Worm (Caenorhabditis elegans) whole organism, midembryonic: ENCODE measurements around the gene F55B11.3.

Experiments
- T22C8.4 ChIP-seq: fragments of 200-800 bp; sonication (Bioruptor generic); IDR thresholded peaks from 2 replicates; pipeline ENCODE4 v1.3.6; 2022; ENCODE audit warnings: missing genetic modification characterization, missing compliant biosample characterization
- cog-1 ChIP-seq: sonication (generic microtip); optimal IDR thresholded peaks from 2 replicates; lab custom pipeline; 2016; ENCODE audit warnings: missing genetic modification characterization, missing compliant biosample characterization
- flt-1 ChIP-seq: fragments of 200-800 bp; sonication (Bioruptor generic); IDR thresholded peaks from 2 replicates; pipeline ENCODE4 v1.3.6; 2022; ENCODE audit warnings: missing genetic modification characterization, missing compliant biosample characterization
- klf-2 ChIP-seq: fragments of 200-800 bp; sonication (Bioruptor generic); conservative IDR thresholded peaks from 2 replicates; pipeline ENCODE4 v1.3.6; 2022; ENCODE audit warnings: missing genetic modification reagents, missing genetic modification characterization, missing compliant biosample characterization
- med-1 ChIP-seq: sonication (generic microtip); optimal IDR thresholded peaks from 2 replicates; lab custom pipeline; 2017; ENCODE audit warnings: missing genetic modification characterization, mild to moderate bottlenecking, missing compliant biosample characterization, antibody characterized with exemption, missing genetic modification reagents; ENCODE audit not compliant: insufficient read depth
- ref-1 ChIP-seq: fragments of 200-800 bp; sonication (Bioruptor generic); conservative IDR thresholded peaks from 2 replicates; pipeline ENCODE4 v1.3.6; 2022; ENCODE audit warnings: missing genetic modification reagents, missing genetic modification characterization, missing compliant biosample characterization
- tab-1 ChIP-seq: fragments of 200-800 bp; sonication (Bioruptor generic); IDR thresholded peaks from 2 replicates; pipeline ENCODE4 v1.3.6; 2022; ENCODE audit warnings: missing genetic modification characterization, missing compliant biosample characterization
- ztf-23 ChIP-seq: fragments of 200-800 bp; sonication (Bioruptor generic); IDR thresholded peaks from 2 replicates; pipeline ENCODE4 v1.3.6; 2022; ENCODE audit warnings: missing genetic modification reagents, missing genetic modification characterization, missing compliant biosample characterization
- ztf-29 ChIP-seq: fragments of 200-800 bp; sonication (Bioruptor generic); IDR thresholded peaks from 2 replicates; pipeline ENCODE4 v1.3.6; 2022; ENCODE audit warnings: missing genetic modification reagents, missing genetic modification characterization, missing compliant biosample characterization

DNA sequence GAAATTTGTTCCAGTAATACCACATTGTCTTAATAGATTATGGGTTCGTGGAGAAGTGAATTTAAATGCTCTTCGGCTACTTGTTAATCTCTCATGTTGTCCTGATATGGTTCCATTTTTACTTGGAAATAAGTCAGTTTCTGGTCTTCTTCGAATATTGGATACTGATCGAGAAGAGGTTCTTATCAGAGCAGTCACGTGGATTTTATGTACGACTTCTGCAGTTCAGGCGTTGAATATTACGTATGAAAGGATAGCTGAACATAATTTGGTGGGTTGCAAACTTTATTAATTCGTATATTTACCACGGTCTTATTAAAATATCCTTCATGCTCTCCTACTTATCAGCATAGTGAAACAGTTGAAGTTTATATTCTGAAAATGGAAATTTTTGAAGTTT is 46.6 kb upstream of the F55B11.3 start:
- TF ChIP-seq flt-1 (GFP tag; lab: Robert Waterston, UW) = no peak
- no peak for TF ChIP-seq klf-2 (GFP tag; lab: Robert Waterston, UW)
- no peak for TF ChIP-seq ztf-29 (GFP tag; lab: Robert Waterston, UW)
- no peak for TF ChIP-seq ztf-23 (GFP tag; lab: Robert Waterston, UW)
- TF ChIP-seq med-1 = no peak
- TF ChIP-seq ref-1 = no peak
- TF ChIP-seq tab-1 (GFP tag; lab: Robert Waterston, UW) = no peak
- TF ChIP-seq T22C8.4 (GFP tag; lab: Robert Waterston, UW) = no peak
- no peak for TF ChIP-seq cog-1 (tag; lab: Kevin White, UChicago)
